Fruit fly (Drosophila melanogaster) whole organism, embryonic: ENCODE data around the gene mbt.

Experiments
- CG8478 ChIP-seq: fragments of >200 bp; optimal IDR thresholded peaks from 2 replicates; lab custom pipeline; 2018
- ems ChIP-seq: fragments of 200-800 bp; sonication (Bioruptor generic); optimal IDR thresholded peaks from 3 replicates; lab custom pipeline; 2016; ENCODE audit warnings: missing biosample characterization, missing genetic modification characterization

DNA sequence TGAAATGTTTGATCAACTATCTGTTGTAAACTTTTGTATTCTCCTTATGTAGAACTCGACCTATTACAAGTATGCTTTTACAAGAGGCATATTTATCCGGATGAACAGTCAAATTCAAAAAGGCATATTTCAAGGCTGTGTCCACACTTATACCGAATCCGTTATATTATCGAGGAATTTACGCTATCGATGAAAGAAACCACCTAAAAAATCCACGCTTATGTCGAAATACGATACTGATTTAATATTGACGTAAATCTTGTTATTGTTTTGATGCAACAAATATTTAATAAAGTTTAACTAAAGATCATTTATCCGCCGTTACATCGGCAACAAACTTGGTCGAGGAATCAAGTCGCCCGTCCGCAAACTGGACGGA lies 22.8 kb upstream of the mbt start, which contains the start of gene CG13014:
- TF ChIP-seq ems (GFP tag; lab: Kevin White, UChicago) (no peak), CG8478 (no peak)
